Worm (Caenorhabditis elegans) whole organism, L1 larva: Measurements from ENCODE around the gene Y43F8B.10.

Experiments
- C16A3.4 ChIP-seq: fragments of 150-350 bp; optimal IDR thresholded peaks from 2 replicates; lab custom pipeline; 2014; ENCODE audit warnings: missing biosample characterization, missing genetic modification characterization
- C34B4.2 ChIP-seq: sonication (generic microtip); optimal IDR thresholded peaks from 2 replicates; lab custom pipeline; 2017; ENCODE audit warnings: mild to moderate bottlenecking, missing genetic modification characterization, missing compliant biosample characterization
- ama-1 ChIP-seq: fragments of 150-350 bp; optimal IDR thresholded peaks from 2 replicates; lab custom pipeline; 2014
- blmp-1 ChIP-seq: fragments of 150-350 bp; optimal IDR thresholded peaks from 2 replicates; lab custom pipeline; 2014; ENCODE audit warnings: missing biosample characterization, missing genetic modification characterization
- ceh-8 ChIP-seq: fragments of 200-800 bp; sonication (Bioruptor generic); optimal IDR thresholded peaks from 2 replicates; lab custom pipeline; 2018; ENCODE audit warnings: mild to moderate bottlenecking, missing genetic modification characterization, moderate library complexity, missing compliant biosample characterization
- ceh-82 ChIP-seq, 3 experiments: fragments of 150-350 bp in 1 of 3; sonication (generic microtip) in 2 of 3; optimal IDR thresholded peaks; 2 replicates each; lab custom pipeline; 2014 to 2017; ENCODE audit warnings: missing biosample characterization in 3 of 3, missing genetic modification characterization in 3 of 3
- ceh-88 ChIP-seq: fragments of 200-800 bp; sonication (Bioruptor generic); IDR thresholded peaks from 2 replicates; pipeline ENCODE4 v1.3.6; 2022; ENCODE audit warnings: missing genetic modification characterization, missing compliant biosample characterization
- efl-1 ChIP-seq, 4 experiments: fragments of 150-350 bp; optimal IDR thresholded peaks in 3 of 4; peaks in 1 of 4; 1 replicate in 1 of 4; 2 replicates in 3 of 4; lab custom pipeline; 2014; ENCODE audit warnings: missing biosample characterization in 2 of 4, missing genetic modification characterization in 2 of 4, missing genetic modification reagents in 2 of 4
- egl-13 ChIP-seq: sonication (generic microtip); optimal IDR thresholded peaks from 2 replicates; lab custom pipeline; 2016; ENCODE audit warnings: missing genotype, missing genetic modification reagents, missing genetic modification characterization, missing compliant biosample characterization
- egl-27 ChIP-seq, 2 experiments: fragments of 150-350 bp in 1 of 2; sonication (generic microtip); optimal IDR thresholded peaks; 3 replicates each; lab custom pipeline; 2017 to 2018; ENCODE audit warnings: missing biosample characterization in 2 of 2, missing genetic modification characterization in 2 of 2, missing genetic modification reagents in 2 of 2
- elt-2 ChIP-seq: sonication (generic microtip); optimal IDR thresholded peaks from 2 replicates; lab custom pipeline; 2016; ENCODE audit warnings: missing genetic modification characterization, mild to moderate bottlenecking, inconsistent platforms, missing compliant biosample characterization, missing genetic modification reagents
- fkh-10 ChIP-seq: sonication (generic microtip); optimal IDR thresholded peaks from 2 replicates; lab custom pipeline; 2017; ENCODE audit warnings: missing biosample characterization, missing genetic modification reagents, missing genetic modification characterization
- hlh-17 ChIP-seq: fragments of 200-800 bp; sonication (Bioruptor generic); optimal IDR thresholded peaks from 2 replicates; lab custom pipeline; 2018; ENCODE audit warnings: missing genetic modification characterization, mild to moderate bottlenecking, missing compliant biosample characterization, moderate library complexity, borderline replicate concordance
- hlh-4 ChIP-seq: sonication (generic microtip); optimal IDR thresholded peaks from 2 replicates; lab custom pipeline; 2016; ENCODE audit warnings: mild to moderate bottlenecking, missing genetic modification characterization, missing compliant biosample characterization
- isw-1 ChIP-seq: fragments of 200-800 bp; sonication (Bioruptor generic); IDR thresholded peaks from 2 replicates; pipeline ENCODE4 v1.3.6; 2022; ENCODE audit warnings: missing genetic modification characterization, missing compliant biosample characterization
- lin-13 ChIP-seq: fragments of 150-350 bp; optimal IDR thresholded peaks from 2 replicates; lab custom pipeline; 2014; ENCODE audit warnings: missing biosample characterization, missing genetic modification reagents, missing genetic modification characterization
- lin-39 ChIP-seq: fragments of 150-350 bp; optimal IDR thresholded peaks from 2 replicates; lab custom pipeline; 2014; ENCODE audit warnings: missing biosample characterization, missing genetic modification reagents, missing genetic modification characterization
- lir-3 ChIP-seq: sonication (generic microtip); optimal IDR thresholded peaks from 2 replicates; lab custom pipeline; 2016; ENCODE audit warnings: mild to moderate bottlenecking, missing genetic modification characterization, moderate library complexity, missing compliant biosample characterization; ENCODE audit not compliant: poor library complexity
- mdl-1 ChIP-seq, 2 experiments: fragments of 150-350 bp; optimal IDR thresholded peaks; 2 replicates each; lab custom pipeline; 2014 to 2017; ENCODE audit warnings: missing biosample characterization in 2 of 2, missing genetic modification characterization in 2 of 2, inconsistent platforms in 1 of 2
- mef-2 ChIP-seq: fragments of 150-350 bp; optimal IDR thresholded peaks from 2 replicates; lab custom pipeline; 2014; ENCODE audit warnings: missing biosample characterization, missing genetic modification characterization
- mep-1 ChIP-seq: fragments of 150-350 bp; optimal IDR thresholded peaks from 2 replicates; lab custom pipeline; 2014; ENCODE audit warnings: missing biosample characterization, missing genetic modification characterization
- nhr-11 ChIP-seq: fragments of 150-350 bp; optimal IDR thresholded peaks from 2 replicates; lab custom pipeline; 2014; ENCODE audit warnings: missing biosample characterization, missing genetic modification characterization
- nhr-12 ChIP-seq: sonication (generic microtip); optimal IDR thresholded peaks from 2 replicates; lab custom pipeline; 2017; ENCODE audit warnings: missing biosample characterization, missing genetic modification characterization
- nhr-19 ChIP-seq: fragments of 200-800 bp; sonication (Bioruptor generic); conservative IDR thresholded peaks from 2 replicates; pipeline ENCODE4 v1.3.6; 2022; ENCODE audit warnings: missing genetic modification characterization, missing compliant biosample characterization
- nhr-20 ChIP-seq: sonication (generic microtip); optimal IDR thresholded peaks from 2 replicates; lab custom pipeline; 2016; ENCODE audit warnings: mild to moderate bottlenecking, missing genetic modification characterization, missing compliant biosample characterization
- nhr-76 ChIP-seq: sonication (generic microtip); optimal IDR thresholded peaks from 2 replicates; lab custom pipeline; 2017; ENCODE audit warnings: missing biosample characterization, missing genetic modification characterization
- nhr-77 ChIP-seq: fragments of 150-350 bp; optimal IDR thresholded peaks from 2 replicates; lab custom pipeline; 2014; ENCODE audit warnings: missing biosample characterization, missing genetic modification characterization
- nhr-85 ChIP-seq: sonication (generic microtip); peaks from one replicate; lab custom pipeline; 2016; ENCODE audit warnings: missing genetic modification characterization, inconsistent platforms, missing compliant biosample characterization
- skn-1 ChIP-seq: fragments of 150-350 bp; optimal IDR thresholded peaks from 2 replicates; lab custom pipeline; 2014; ENCODE audit warnings: missing biosample characterization, missing genetic modification characterization
- snpc-4 ChIP-seq: fragments of 150-350 bp; optimal IDR thresholded peaks from 2 replicates; lab custom pipeline; 2014; ENCODE audit warnings: missing biosample characterization, missing genetic modification characterization
- tlp-1 ChIP-seq: fragments of 150-350 bp; optimal IDR thresholded peaks from 2 replicates; lab custom pipeline; 2014; ENCODE audit warnings: missing biosample characterization, missing genetic modification characterization
- unc-30 ChIP-seq: sonication (generic microtip); optimal IDR thresholded peaks from 2 replicates; lab custom pipeline; 2017; ENCODE audit warnings: missing biosample characterization, missing genetic modification characterization
- unc-98 ChIP-seq: fragments of 200-800 bp; sonication (Bioruptor generic); IDR thresholded peaks from 2 replicates; pipeline ENCODE4 v1.3.6; 2022; ENCODE audit warnings: missing genetic modification characterization, missing compliant biosample characterization
- zag-1 ChIP-seq: fragments of 150-350 bp; optimal IDR thresholded peaks from 2 replicates; lab custom pipeline; 2014; ENCODE audit warnings: missing biosample characterization, missing genetic modification characterization

Y43F8B.10 gene

ce11 chrV:19429605-19430004 is 44.7 kb upstream of the Y43F8B.10 start (continued):
- no peak for TF ChIP-seq isw-1
- TF ChIP-seq zag-1 (tag; lab: Kevin White, UChicago): no peak
- TF ChIP-seq lin-13 (GFP tag; lab: Kevin White, UChicago): no peak
- no peak for TF ChIP-seq egl-13
- TF ChIP-seq nhr-20: peak; percentile 61
- TF ChIP-seq unc-98: no peak
- TF ChIP-seq fkh-10: no peak
- TF ChIP-seq lir-3 (tag; lab: Kevin White, UChicago): no peak
- no peak for TF ChIP-seq blmp-1 (tag; lab: Kevin White, UChicago)

DNA sequence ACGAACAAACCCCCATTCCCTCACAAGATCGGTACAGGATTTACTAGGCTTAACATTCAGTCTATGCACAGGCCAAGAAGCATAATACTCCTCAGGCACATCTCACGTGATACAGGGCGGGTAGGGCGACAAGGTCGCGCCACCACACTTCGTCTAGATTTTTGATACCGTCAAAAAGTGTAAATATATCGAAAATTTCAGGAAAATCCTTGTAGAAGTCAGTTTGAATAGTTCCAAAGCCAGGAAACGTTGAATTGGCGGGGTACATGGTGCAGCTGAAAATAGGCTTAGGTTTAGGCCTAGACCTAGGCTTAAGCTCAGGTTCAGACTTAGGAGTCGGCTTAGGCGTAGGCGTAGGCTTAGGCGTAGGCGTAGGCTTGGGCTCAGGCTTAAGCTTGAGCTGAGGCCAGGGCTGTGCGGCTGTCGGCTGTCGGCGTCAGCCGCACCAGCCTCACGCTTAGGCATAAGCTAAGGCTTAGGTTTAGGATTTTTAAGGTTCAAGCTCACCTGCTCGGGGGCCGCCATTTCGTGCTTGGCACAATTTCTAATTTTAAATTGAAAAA is 43.8 kb upstream of the Y43F8B.10 start:
- 0 out of 2 replicates have a peak, but pooled peaks have one; percentile 6 for TF ChIP-seq nhr-19 (GFP tag; lab: Robert Waterston, UW)
- TF ChIP-seq ceh-88: no peak

DNA sequence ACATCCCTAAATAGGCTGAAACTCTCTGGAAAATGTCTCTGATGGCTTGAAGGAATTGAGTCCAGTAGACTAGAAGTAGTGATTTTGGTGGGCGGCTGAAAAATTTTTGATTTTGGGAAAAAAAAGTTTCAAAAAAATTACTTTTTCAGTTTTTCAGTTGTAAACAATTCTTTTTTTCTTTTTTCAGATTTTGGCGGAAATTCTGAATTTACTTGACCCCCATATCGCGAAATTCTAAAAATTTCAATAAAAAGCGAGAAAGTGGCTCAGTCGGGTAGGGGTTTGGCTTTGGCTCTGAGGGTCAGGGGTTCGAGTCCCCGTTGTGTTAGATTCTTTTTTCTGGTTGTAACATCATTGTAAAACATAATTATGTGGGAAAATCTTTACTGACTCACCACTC is 43.2 kb upstream of the Y43F8B.10 start, which contains the start of gene srw-85:
TSS of gene srw-85 (minus strand) at position 101 of the 400 bp plus-strand sequence.
- TF ChIP-seq ceh-82 (tag; optimal IDR thresholded peaks at IDR 0.05; lab: Kevin White, UChicago): no peak
- no peak for TF ChIP-seq unc-30 (tag; lab: Kevin White, UChicago)
- no peak for TF ChIP-seq ama-1
- TF ChIP-seq ceh-8 (GFP tag; lab: Kevin White, UChicago): no peak
- TF ChIP-seq mep-1: no peak
- no peak for TF ChIP-seq egl-27 (tag; optimal IDR thresholded peaks at IDR 0.05; lab: Kevin White, UChicago)
- no peak for TF ChIP-seq tlp-1 (tag; lab: Kevin White, UChicago)
- no peak for TF ChIP-seq C16A3.4 (tag; lab: Kevin White, UChicago)
- no peak for TF ChIP-seq skn-1 (tag; lab: Kevin White, UChicago)
- no peak for TF ChIP-seq nhr-12 (tag; lab: Kevin White, UChicago)
- TF ChIP-seq mdl-1 (tag; optimal IDR thresholded peaks at IDR 0.05; lab: Kevin White, UChicago): no peak
- no peak for TF ChIP-seq nhr-76 (tag; lab: Kevin White, UChicago)
- no peak for TF ChIP-seq nhr-11
- no peak for TF ChIP-seq zag-1 (tag; lab: Kevin White, UChicago)
- no peak for TF ChIP-seq nhr-85 (tag; lab: Kevin White, UChicago)
- no peak for TF ChIP-seq mef-2 (tag; lab: Kevin White, UChicago)
- TF ChIP-seq C34B4.2 (tag; lab: Kevin White, UChicago): no peak
- TF ChIP-seq, all 84 proteins: peak for 0

ce11 chrV:19432030-19432429 is 42.2 kb upstream of the Y43F8B.10 start:
- TF ChIP-seq nhr-20 (no peak), elt-2 (tag; lab: Kevin White, UChicago) (peak; percentile 14)

DNA sequence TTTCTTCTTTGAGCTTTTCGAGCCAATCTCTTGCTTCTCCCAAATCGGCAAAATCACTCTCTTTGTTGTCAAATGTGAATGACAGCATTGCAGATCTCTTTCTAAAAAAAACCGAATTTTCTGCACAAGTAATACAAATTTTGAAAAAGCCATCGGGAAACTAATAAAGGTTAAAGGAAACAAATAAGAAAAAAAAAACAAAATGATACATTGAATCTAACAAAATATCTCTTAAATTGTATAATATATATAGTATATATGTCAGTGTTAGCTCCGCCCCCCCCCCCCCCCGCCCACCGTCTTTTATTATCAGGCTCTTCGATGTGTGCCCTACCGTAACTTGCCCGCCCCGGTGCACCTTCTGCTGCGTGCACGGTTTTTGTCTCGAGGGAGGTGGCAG is 41.3 kb upstream of the Y43F8B.10 start, which contains the start of gene C25F9.11:
TSS of gene C25F9.11 (minus strand) at position 101 of the 400 bp plus-strand sequence.
- TF ChIP-seq lir-3 (tag; lab: Kevin White, UChicago) (no peak), lin-39 (no peak), hlh-4 (no peak), egl-13 (no peak), hlh-17 (GFP tag; lab: Kevin White, UChicago) (no peak), efl-1 (optimal IDR thresholded peaks at IDR 0.05; lab: Kevin White, UChicago) (no peak), efl-1 (GFP tag; optimal IDR thresholded peaks at IDR 0.05 in 1 of 2; lab: Kevin White, UChicago) (no peak), snpc-4 (no peak), ceh-88 (no peak), nhr-77 (tag; lab: Kevin White, UChicago) (no peak)
